Fruit fly (Drosophila melanogaster) whole organism, embryonic: ENCODE measurements around the gene Glut4EF.
A peak's percentile ranks its signal among the peaks of the same experiment; 100 is the strongest.

Source experiments
- ATbp ChIP-seq: fragments of 200-800 bp; sonication (Bioruptor generic); optimal IDR thresholded peaks from 2 replicates; lab custom pipeline; 2017; ENCODE audit warnings: missing biosample characterization, mild to moderate bottlenecking, missing genetic modification characterization, missing genetic modification reagents
- Asciz ChIP-seq: fragments of 200-800 bp; sonication (Bioruptor generic); optimal IDR thresholded peaks from 2 replicates; lab custom pipeline; 2017; ENCODE audit warnings: missing biosample characterization, mild to moderate bottlenecking, missing genetic modification characterization, missing genetic modification reagents
- CG10267 ChIP-seq: fragments of 200-800 bp; sonication (Bioruptor generic); optimal IDR thresholded peaks from 2 replicates; lab custom pipeline; 2018; ENCODE audit warnings: missing biosample characterization, mild to moderate bottlenecking, missing genetic modification characterization, moderate library complexity
- CG12155 ChIP-seq: fragments of 200-800 bp; sonication (Bioruptor generic); optimal IDR thresholded peaks from 3 replicates; lab custom pipeline; 2016; ENCODE audit warnings: missing biosample characterization, missing genetic modification characterization
- CG14965 ChIP-seq: fragments of 200-800 bp; sonication (Bioruptor generic); optimal IDR thresholded peaks from 2 replicates; lab custom pipeline; 2016; ENCODE audit warnings: missing biosample characterization, missing genetic modification characterization, borderline replicate concordance
- CG1529 ChIP-seq: fragments of 200-800 bp; sonication (Bioruptor generic); optimal IDR thresholded peaks from 3 replicates; lab custom pipeline; 2018; ENCODE audit warnings: missing biosample characterization, missing genetic modification characterization
- CG15696 ChIP-seq: fragments of 200-800 bp; sonication (Bioruptor generic); optimal IDR thresholded peaks from 2 replicates; lab custom pipeline; 2019; ENCODE audit warnings: missing biosample characterization, mild to moderate bottlenecking, missing genetic modification characterization, moderate library complexity
- CG16815 ChIP-seq: fragments of 200-800 bp; sonication (Bioruptor generic); optimal IDR thresholded peaks from 3 replicates; lab custom pipeline; 2017; ENCODE audit warnings: missing biosample characterization, mild to moderate bottlenecking, missing genetic modification characterization
- CG2199 ChIP-seq: fragments of 200-800 bp; sonication (Bioruptor generic); IDR thresholded peaks from 3 replicates; pipeline ENCODE4 v1.3.6; 2022; ENCODE audit warnings: missing biosample characterization, missing genetic modification characterization
- CG2889 ChIP-seq: fragments of 200-800 bp; sonication (Bioruptor generic); IDR thresholded peaks from 3 replicates; pipeline ENCODE4 v1.3.6; 2022; ENCODE audit warnings: missing biosample characterization, missing genetic modification characterization
- CG31365 ChIP-seq: fragments of 200-800 bp; sonication (Bioruptor generic); optimal IDR thresholded peaks from 2 replicates; lab custom pipeline; 2018; ENCODE audit warnings: missing biosample characterization, mild to moderate bottlenecking, missing genetic modification characterization
- CG31388 ChIP-seq: fragments of 200-800 bp; sonication (Bioruptor generic); optimal IDR thresholded peaks from 2 replicates; lab custom pipeline; 2016; ENCODE audit warnings: missing biosample characterization, missing genetic modification characterization
- CG32532 ChIP-seq: fragments of 200-800 bp; sonication (Bioruptor generic); IDR thresholded peaks from 2 replicates; pipeline ENCODE4 v1.3.6; 2022; ENCODE audit warnings: missing biosample characterization, missing genetic modification characterization
- CG4360 ChIP-seq: fragments of 200-800 bp; sonication (Bioruptor generic); IDR thresholded peaks from 2 replicates; pipeline ENCODE4 v1.3.6; 2022; ENCODE audit warnings: missing biosample characterization, missing genetic modification characterization
- CG4707 ChIP-seq: fragments of 200-800 bp; sonication (Bioruptor generic); optimal IDR thresholded peaks from 2 replicates; lab custom pipeline; 2018; ENCODE audit warnings: missing biosample characterization, mild to moderate bottlenecking, missing genetic modification characterization, moderate library complexity
- CG7271 ChIP-seq: fragments of 200-800 bp; sonication (Bioruptor generic); optimal IDR thresholded peaks from 2 replicates; lab custom pipeline; 2018; ENCODE audit warnings: missing biosample characterization, mild to moderate bottlenecking, missing genetic modification characterization, moderate library complexity
- CG7357 ChIP-seq: fragments of 200-800 bp; sonication (Bioruptor generic); IDR thresholded peaks from 3 replicates; pipeline ENCODE4 v1.3.6; 2022; ENCODE audit warnings: missing biosample characterization, missing genetic modification characterization
- CG7745 ChIP-seq: fragments of 200-800 bp; sonication (Bioruptor generic); optimal IDR thresholded peaks from 2 replicates; lab custom pipeline; 2018; ENCODE audit warnings: missing biosample characterization, mild to moderate bottlenecking, missing genetic modification characterization, moderate library complexity
- Camta ChIP-seq: fragments of 200-800 bp; sonication (Bioruptor generic); optimal IDR thresholded peaks from 2 replicates; lab custom pipeline; 2016; ENCODE audit warnings: missing biosample characterization, missing genetic modification characterization
- CoRest ChIP-seq: fragments of 200-800 bp; sonication (Bioruptor generic); optimal IDR thresholded peaks from 3 replicates; lab custom pipeline; 2018; ENCODE audit warnings: missing biosample characterization, mild to moderate bottlenecking, missing genetic modification characterization, moderate library complexity
- Deaf1 ChIP-seq: fragments of 200-800 bp; optimal IDR thresholded peaks from 3 replicates; lab custom pipeline; 2019; ENCODE audit warnings: missing biosample characterization, mild to moderate bottlenecking, missing genetic modification characterization, moderate library complexity
- Fer1 ChIP-seq: fragments of 200-800 bp; sonication (Bioruptor generic); optimal IDR thresholded peaks from 2 replicates; lab custom pipeline; 2017; ENCODE audit warnings: missing biosample characterization, mild to moderate bottlenecking, missing genetic modification characterization
- HmgZ ChIP-seq: fragments of 200-800 bp; sonication (Bioruptor generic); optimal IDR thresholded peaks from 2 replicates; lab custom pipeline; 2018; ENCODE audit warnings: missing biosample characterization, mild to moderate bottlenecking, missing genetic modification characterization
- Hmr ChIP-seq: fragments of 200-800 bp; sonication (Bioruptor generic); optimal IDR thresholded peaks from 3 replicates; lab custom pipeline; 2017; ENCODE audit warnings: mild to moderate bottlenecking, missing biosample characterization, missing genetic modification reagents, missing genetic modification characterization
- Lhr ChIP-seq: fragments of 200-800 bp; sonication (Bioruptor generic); optimal IDR thresholded peaks from 3 replicates; lab custom pipeline; 2017; ENCODE audit warnings: mild to moderate bottlenecking, missing biosample characterization, missing genetic modification reagents, missing genetic modification characterization
- Scr ChIP-seq: fragments of 200-800 bp; sonication (Bioruptor generic); IDR thresholded peaks from 2 replicates; pipeline ENCODE4 v1.3.6; 2022; ENCODE audit warnings: missing biosample characterization, missing genetic modification characterization; ENCODE audit not compliant: partially characterized antibody
- Six4 ChIP-seq: fragments of 200-800 bp; sonication (Bioruptor generic); optimal IDR thresholded peaks from 2 replicates; lab custom pipeline; 2016; ENCODE audit warnings: missing biosample characterization, missing genetic modification characterization
- Sry-β ChIP-seq: fragments of 200-800 bp; sonication (Bioruptor generic); optimal IDR thresholded peaks from 2 replicates; lab custom pipeline; 2018; ENCODE audit warnings: missing biosample characterization, mild to moderate bottlenecking, missing genetic modification characterization, moderate library complexity
- Tbp ChIP-seq: fragments of >200 bp; optimal IDR thresholded peaks from 2 replicates; lab custom pipeline; 2018; ENCODE audit warnings: missing biosample characterization, missing genetic modification characterization
- Xrp1 ChIP-seq: fragments of 200-800 bp; sonication (Bioruptor generic); IDR thresholded peaks from 2 replicates; pipeline ENCODE4 v1.3.6; 2022; ENCODE audit warnings: missing biosample characterization, missing genetic modification characterization
- ase ChIP-seq: fragments of 200-800 bp; sonication (Bioruptor generic); IDR thresholded peaks from 3 replicates; pipeline ENCODE4 v1.3.6; 2022; ENCODE audit warnings: missing biosample characterization, missing genetic modification characterization
- ato ChIP-seq: fragments of 200-800 bp; sonication (Bioruptor generic); IDR thresholded peaks from 2 replicates; pipeline ENCODE4 v1.3.6; 2022; ENCODE audit warnings: missing biosample characterization, missing genetic modification characterization; ENCODE audit not compliant: partially characterized antibody
- ci ChIP-seq: fragments of 200-800 bp; sonication (Bioruptor generic); IDR thresholded peaks from 3 replicates; pipeline ENCODE4 v1.3.6; 2022; ENCODE audit warnings: missing biosample characterization, missing genetic modification characterization
- dan ChIP-seq: fragments of 200-800 bp; sonication (Bioruptor generic); IDR thresholded peaks from 2 replicates; pipeline ENCODE4 v1.3.6; 2022; ENCODE audit warnings: missing biosample characterization, missing genetic modification characterization
- eve ChIP-seq, 2 experiments: fragments of >200 bp; optimal IDR thresholded peaks; 2 replicates each; lab custom pipeline; 2017; ENCODE audit warnings: missing biosample characterization in 2 of 2, missing genetic modification characterization in 2 of 2
- grn ChIP-seq: fragments of 200-800 bp; sonication (Bioruptor generic); optimal IDR thresholded peaks from 3 replicates; lab custom pipeline; 2017; ENCODE audit warnings: missing biosample characterization, missing genetic modification characterization
- ind ChIP-seq: fragments of 200-800 bp; sonication (Bioruptor generic); optimal IDR thresholded peaks from 3 replicates; lab custom pipeline; 2016; ENCODE audit warnings: missing biosample characterization, missing genetic modification characterization
- kni ChIP-seq: fragments of 200-800 bp; sonication (Bioruptor generic); optimal IDR thresholded peaks from 3 replicates; lab custom pipeline; 2017; ENCODE audit warnings: mild to moderate bottlenecking, missing biosample characterization, missing genetic modification reagents, missing genetic modification characterization
- knrl ChIP-seq: fragments of 200-800 bp; sonication (Bioruptor generic); IDR thresholded peaks from 3 replicates; pipeline ENCODE4 v1.3.6; 2022; ENCODE audit warnings: missing biosample characterization, missing genetic modification characterization; ENCODE audit not compliant: partially characterized antibody
- nmo ChIP-seq: fragments of 200-800 bp; sonication (Bioruptor generic); optimal IDR thresholded peaks from 2 replicates; lab custom pipeline; 2018; ENCODE audit warnings: missing biosample characterization, mild to moderate bottlenecking, missing genetic modification characterization, moderate library complexity
- nom ChIP-seq: fragments of 200-800 bp; sonication (Bioruptor generic); optimal IDR thresholded peaks from 2 replicates; lab custom pipeline; 2017; ENCODE audit warnings: missing biosample characterization, missing genetic modification characterization, mild to moderate bottlenecking, moderate library complexity, missing genetic modification reagents
- phol ChIP-seq: fragments of 200-800 bp; sonication (Bioruptor generic); optimal IDR thresholded peaks from 3 replicates; lab custom pipeline; 2018; ENCODE audit warnings: missing biosample characterization, mild to moderate bottlenecking, missing genetic modification characterization, moderate library complexity
- pita ChIP-seq: fragments of 200-800 bp; sonication (Bioruptor generic); optimal IDR thresholded peaks from 2 replicates; lab custom pipeline; 2017; ENCODE audit warnings: missing biosample characterization, mild to moderate bottlenecking, missing genetic modification characterization
- sc ChIP-seq, 3 experiments: fragments of >200 bp in 2 of 3; fragments of 200-800 bp in 1 of 3; sonication (Bioruptor generic) in 1 of 3; optimal IDR thresholded peaks; 2 replicates in 2 of 3; 3 replicates in 1 of 3; lab custom pipeline; 2017; ENCODE audit warnings: mild to moderate bottlenecking in 1 of 3, missing biosample characterization in 1 of 3, missing genetic modification characterization in 1 of 3, missing genetic modification reagents in 1 of 3
- trem ChIP-seq: fragments of 200-800 bp; optimal IDR thresholded peaks from 3 replicates; lab custom pipeline; 2019; ENCODE audit warnings: missing biosample characterization, mild to moderate bottlenecking, missing genetic modification characterization, moderate library complexity
- zen ChIP-seq: fragments of 200-800 bp; sonication (Bioruptor generic); optimal IDR thresholded peaks from 3 replicates; lab custom pipeline; 2018; ENCODE audit warnings: missing biosample characterization, mild to moderate bottlenecking, missing genetic modification characterization, moderate library complexity
- zf30C ChIP-seq: fragments of 200-800 bp; sonication (Bioruptor generic); optimal IDR thresholded peaks from 3 replicates; lab custom pipeline; 2018; ENCODE audit warnings: missing biosample characterization, mild to moderate bottlenecking, missing genetic modification characterization

The Glut4EF gene

dm6 chr3R:9868538-9869398 is 5.7 kb upstream of the Glut4EF start (continued):
- TF ChIP-seq CG7271 = peak; percentile 36
- no peak for TF ChIP-seq Fer1
- peak; percentile 99 for TF ChIP-seq CG12155
- TF ChIP-seq Tbp (GFP tag; lab: Kevin White, UChicago) = peak; percentile 16
- no peak for TF ChIP-seq CG16815 (GFP tag; lab: Kevin White, UChicago)
- TF ChIP-seq trem = peak; percentile 20
- no peak for TF ChIP-seq dan
- TF ChIP-seq CG1529 (GFP tag; lab: Kevin White, UChicago) = no peak
- no peak for TF ChIP-seq CG32532 (GFP tag; lab: Robert Waterston, UW)
- TF ChIP-seq grn (GFP tag; lab: Kevin White, UChicago) = peak; percentile 61
- peak; percentile 35 for TF ChIP-seq zen (tag; lab: Kevin White, UChicago)
- TF ChIP-seq kni (GFP tag; lab: Kevin White, UChicago) = peak; percentile 72
- peak; percentile 73 for TF ChIP-seq pita (GFP tag; lab: Kevin White, UChicago)
- no peak for TF ChIP-seq CG4707 (GFP tag; lab: Kevin White, UChicago)
- TF ChIP-seq CG2199 = peak; percentile 99
- no peak for TF ChIP-seq CG31388 (GFP tag; lab: Kevin White, UChicago)
- TF ChIP-seq CG10267 = peak; percentile 32
- TF ChIP-seq phol (tag; lab: Kevin White, UChicago) = peak; percentile 21
- TF ChIP-seq nom (GFP tag; lab: Kevin White, UChicago) = peak; percentile 14
- TF ChIP-seq Six4 (GFP tag; lab: Kevin White, UChicago) = no peak
- TF ChIP-seq HmgZ = peak; percentile 55
- no peak for TF ChIP-seq Deaf1 (tag; lab: Kevin White, UChicago)
- TF ChIP-seq CG7357 (GFP tag; lab: Robert Waterston, UW) = no peak
- TF ChIP-seq knrl (GFP tag; lab: Robert Waterston, UW) = peak; percentile 16; the same call in 1 of the 3 replicates
- TF ChIP-seq CG14965 (GFP tag; lab: Kevin White, UChicago) = no peak
- peak; percentile 54 for TF ChIP-seq Lhr (GFP tag; lab: Kevin White, UChicago)
- TF ChIP-seq Xrp1 (GFP tag; lab: Robert Waterston, UW) = peak; percentile 5; the same call in 1 of the 2 replicates
- TF ChIP-seq Camta (GFP tag; lab: Kevin White, UChicago) = no peak
- TF ChIP-seq zf30C (GFP tag; lab: Kevin White, UChicago) = no peak
- TF ChIP-seq ci (GFP tag; lab: Robert Waterston, UW) = peak; percentile 21; the same call in 1 of the 3 replicates
- no peak for TF ChIP-seq eve (GFP tag; optimal IDR thresholded peaks at IDR 0.05; lab: Kevin White, UChicago)
- peak; percentile 10 for TF ChIP-seq Hmr (GFP tag; lab: Kevin White, UChicago)
- peak; percentile 18 for TF ChIP-seq Asciz
- TF ChIP-seq CG4360 = no peak
- TF ChIP-seq ATbp = no peak
- no peak for TF ChIP-seq ase
- no peak for TF ChIP-seq ato (GFP tag; lab: Robert Waterston, UW)
- no peak for TF ChIP-seq sc (optimal IDR thresholded peaks at IDR 0.05; lab: Kevin White, UChicago)
- TF ChIP-seq sc (GFP tag; optimal IDR thresholded peaks at IDR 0.05; lab: Kevin White, UChicago) = no peak
- no peak for TF ChIP-seq ind
- no peak for TF ChIP-seq Sry-β (GFP tag; lab: Kevin White, UChicago)
- no peak for TF ChIP-seq Scr (GFP tag; lab: Robert Waterston, UW)
- no peak for TF ChIP-seq nmo (GFP tag; lab: Kevin White, UChicago)
- TF ChIP-seq CG31365 (tag; lab: Kevin White, UChicago) = peak; percentile 66
- TF ChIP-seq CG15696 (tag; lab: Kevin White, UChicago) = no peak
- no peak for TF ChIP-seq CG2889 (GFP tag; lab: Robert Waterston, UW)
- TF ChIP-seq CoRest (tag; lab: Kevin White, UChicago) = peak; percentile 1
- peak; percentile 25 for TF ChIP-seq CG7745
